Fruit fly (Drosophila melanogaster): Measurements from ENCODE around the gene cysu.

DNA sequence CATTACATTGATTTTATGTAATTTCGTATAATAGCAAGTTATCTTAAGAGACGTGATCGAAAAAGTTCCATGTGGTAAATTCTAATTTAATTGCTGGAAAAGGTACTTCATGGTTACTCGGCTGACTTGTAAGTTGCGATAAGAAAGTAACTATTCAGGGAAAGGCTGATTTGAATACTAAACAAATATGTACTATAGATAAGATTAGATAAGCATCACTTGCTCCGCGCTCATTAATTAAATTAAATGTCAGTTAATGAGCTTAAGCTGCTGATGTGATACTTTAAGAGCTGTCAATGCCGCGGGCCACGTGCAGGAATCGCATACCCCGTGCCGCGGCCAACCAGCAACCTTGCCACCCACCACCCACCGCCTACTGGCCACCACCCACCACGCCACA is 25.5 kb upstream of the cysu start:
- TF ChIP-seq CG15710 (tag; optimal IDR thresholded peaks at IDR 0.05) (no peak), rn (GFP tag; IDR thresholded peaks at IDR 0.05) (no peak), Ets98B (GFP tag; IDR thresholded peaks at IDR 0.05) (no peak), Pif1B (GFP tag; optimal IDR thresholded peaks at IDR 0.05) (no peak), CG32121 (GFP tag; IDR thresholded peaks at IDR 0.05) (no peak), Pif1A (GFP tag; optimal IDR thresholded peaks at IDR 0.05) (no peak), CG14655 (GFP tag; optimal IDR thresholded peaks at IDR 0.05) (no peak), CG8301 (tag; optimal IDR thresholded peaks at IDR 0.05) (no peak), CG13204 (GFP tag; optimal IDR thresholded peaks at IDR 0.05) (no peak), gl (tag; optimal IDR thresholded peaks at IDR 0.05) (no peak), CG4496 (GFP tag; IDR thresholded peaks at IDR 0.05) (no peak)

All from whole organism, pupa.